Worm (Caenorhabditis elegans) whole organism, young adult: ENCODE measurements around the gene F38B6.3.

ENCODE experiments used
- B0261.1 ChIP-seq: sonication (generic microtip); optimal IDR thresholded peaks from 2 replicates; lab custom pipeline; 2016; ENCODE audit warnings: mild to moderate bottlenecking, missing genetic modification characterization, moderate library complexity, missing compliant biosample characterization
- hlh-12 ChIP-seq: sonication (generic microtip); optimal IDR thresholded peaks from 2 replicates; lab custom pipeline; 2016; ENCODE audit warnings: missing genetic modification characterization, missing compliant biosample characterization
- mcd-1 ChIP-seq: fragments of 200-800 bp; sonication (Bioruptor generic); IDR thresholded peaks from 2 replicates; pipeline ENCODE4 v1.3.6; 2022; ENCODE audit warnings: missing genetic modification reagents, missing genetic modification characterization, missing compliant biosample characterization
- sea-2 ChIP-seq: fragments of 200-800 bp; sonication (Bioruptor generic); IDR thresholded peaks from 2 replicates; pipeline ENCODE4 v1.3.6; 2022; ENCODE audit warnings: missing genetic modification characterization, missing compliant biosample characterization
- unc-62 ChIP-seq: fragments of 150-350 bp; optimal IDR thresholded peaks from 2 replicates; lab custom pipeline; 2014; ENCODE audit warnings: missing biosample characterization, missing genetic modification reagents, missing genetic modification characterization

DNA sequence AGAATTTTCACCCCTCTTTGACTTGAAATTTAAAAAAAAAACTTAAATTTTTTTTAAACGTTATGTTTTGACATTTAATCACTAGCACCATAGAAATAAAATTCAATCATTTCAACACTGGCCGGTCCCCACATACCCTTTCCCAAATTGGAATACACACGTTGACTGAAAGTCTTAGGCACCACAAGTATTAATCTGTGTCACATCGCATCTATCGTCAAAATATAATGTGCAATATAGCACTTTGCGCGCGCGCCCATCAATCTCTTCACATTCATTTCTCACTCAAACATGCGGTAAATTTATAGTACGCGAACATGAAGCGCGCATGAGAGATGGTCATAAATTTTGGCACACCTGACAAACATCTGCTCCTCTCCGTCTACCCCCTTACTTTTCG is 6.1 kb upstream of the F38B6.3 start:
- TF ChIP-seq sea-2 (no peak), mcd-1 (no peak), B0261.1 (tag; lab: Kevin White, UChicago) (no peak), unc-62 (GFP tag; lab: Kevin White, UChicago) (no peak), hlh-12 (no peak)
